Fruit fly (Drosophila melanogaster) whole organism, embryonic: ENCODE measurements around the gene HIP-R.

Experiments used
- Adf1 ChIP-seq: fragments of 200-800 bp; sonication (Bioruptor generic); IDR thresholded peaks from 2 replicates; pipeline ENCODE4 v1.3.6; 2022; ENCODE audit warnings: missing biosample characterization, missing genetic modification characterization
- CG10321 ChIP-seq: fragments of 200-800 bp; sonication (Bioruptor generic); IDR thresholded peaks from 2 replicates; pipeline ENCODE4 v1.3.6; 2022; ENCODE audit warnings: missing biosample characterization, missing genetic modification characterization
- CG11085 ChIP-seq: fragments of 200-800 bp; sonication (Bioruptor generic); IDR thresholded peaks from 2 replicates; pipeline ENCODE4 v1.3.6; 2022; ENCODE audit warnings: missing biosample characterization, missing genetic modification characterization
- CG12155 ChIP-seq: fragments of 200-800 bp; sonication (Bioruptor generic); optimal IDR thresholded peaks from 3 replicates; lab custom pipeline; 2016; ENCODE audit warnings: missing biosample characterization, missing genetic modification characterization
- CG1832 ChIP-seq: fragments of 200-800 bp; sonication (Bioruptor generic); optimal IDR thresholded peaks from 2 replicates; lab custom pipeline; 2017; ENCODE audit warnings: missing biosample characterization, mild to moderate bottlenecking, missing genetic modification characterization, inconsistent platforms
- CG18764 ChIP-seq: fragments of 200-800 bp; sonication (Bioruptor generic); optimal IDR thresholded peaks from 3 replicates; lab custom pipeline; 2016; ENCODE audit warnings: missing biosample characterization, missing genetic modification characterization
- CG2120 ChIP-seq: fragments of 200-800 bp; sonication (Bioruptor generic); optimal IDR thresholded peaks from 3 replicates; lab custom pipeline; 2016; ENCODE audit warnings: missing biosample characterization, missing genetic modification characterization
- CG2202 ChIP-seq: fragments of 200-800 bp; sonication (Bioruptor generic); optimal IDR thresholded peaks from 2 replicates; lab custom pipeline; 2018; ENCODE audit warnings: missing biosample characterization, mild to moderate bottlenecking, missing genetic modification characterization
- CG3065 ChIP-seq: fragments of 200-800 bp; sonication (Bioruptor generic); optimal IDR thresholded peaks from 2 replicates; lab custom pipeline; 2016; ENCODE audit warnings: missing biosample characterization, missing genetic modification characterization
- CG32532 ChIP-seq: fragments of 200-800 bp; sonication (Bioruptor generic); IDR thresholded peaks from 2 replicates; pipeline ENCODE4 v1.3.6; 2022; ENCODE audit warnings: missing biosample characterization, missing genetic modification characterization
- CG32772 ChIP-seq: fragments of 200-800 bp; sonication (Bioruptor generic); IDR thresholded peaks from 2 replicates; pipeline ENCODE4 v1.3.6; 2022; ENCODE audit warnings: missing biosample characterization, missing genetic modification characterization
- CG3281 ChIP-seq: fragments of 200-800 bp; sonication (Bioruptor generic); optimal IDR thresholded peaks from 3 replicates; lab custom pipeline; 2017; ENCODE audit warnings: missing biosample characterization, mild to moderate bottlenecking, missing genetic modification characterization
- CG33213 ChIP-seq: fragments of 200-800 bp; sonication (Bioruptor generic); optimal IDR thresholded peaks from 3 replicates; lab custom pipeline; 2016; ENCODE audit warnings: missing biosample characterization, missing genetic modification characterization
- CG3407 ChIP-seq: fragments of 200-800 bp; sonication (Bioruptor generic); optimal IDR thresholded peaks from 2 replicates; lab custom pipeline; 2018; ENCODE audit warnings: missing biosample characterization, mild to moderate bottlenecking, missing genetic modification characterization
- CG5180 ChIP-seq: fragments of 200-800 bp; sonication (Bioruptor generic); optimal IDR thresholded peaks from 3 replicates; lab custom pipeline; 2017; ENCODE audit warnings: missing biosample characterization, missing genetic modification characterization, mild to moderate bottlenecking, moderate library complexity, missing genetic modification reagents
- CG6765 ChIP-seq: fragments of 200-800 bp; sonication (Bioruptor generic); optimal IDR thresholded peaks from 3 replicates; lab custom pipeline; 2017; ENCODE audit warnings: missing biosample characterization, mild to moderate bottlenecking, missing genetic modification characterization
- CG8478 ChIP-seq: fragments of >200 bp; optimal IDR thresholded peaks from 2 replicates; lab custom pipeline; 2018
- CG9797 ChIP-seq: fragments of 200-800 bp; sonication (Bioruptor generic); optimal IDR thresholded peaks from 3 replicates; lab custom pipeline; 2018; ENCODE audit warnings: missing biosample characterization, mild to moderate bottlenecking, missing genetic modification characterization
- Camta ChIP-seq: fragments of 200-800 bp; sonication (Bioruptor generic); optimal IDR thresholded peaks from 2 replicates; lab custom pipeline; 2016; ENCODE audit warnings: missing biosample characterization, missing genetic modification characterization
- Doc3 ChIP-seq: fragments of 200-800 bp; sonication (Bioruptor generic); IDR thresholded peaks from 3 replicates; pipeline ENCODE4 v1.3.6; 2022; ENCODE audit warnings: missing biosample characterization, missing genetic modification characterization; ENCODE audit not compliant: partially characterized antibody
- Eip74EF ChIP-seq, 2 experiments: fragments of 200-800 bp in 1 of 2; fragments of >200 bp in 1 of 2; sonication (Bioruptor generic) in 1 of 2; optimal IDR thresholded peaks; 2 replicates each; lab custom pipeline; 2017 to 2019; ENCODE audit warnings: missing biosample characterization in 2 of 2, missing genetic modification characterization in 2 of 2, mild to moderate bottlenecking in 1 of 2, moderate library complexity in 1 of 2
- MESR4 ChIP-seq: fragments of 200-800 bp; sonication (Bioruptor generic); optimal IDR thresholded peaks from 2 replicates; lab custom pipeline; 2018; ENCODE audit warnings: missing biosample characterization, mild to moderate bottlenecking, missing genetic modification characterization, moderate library complexity
- NC2β ChIP-seq: fragments of 200-800 bp; sonication (Bioruptor generic); optimal IDR thresholded peaks from 2 replicates; lab custom pipeline; 2016; ENCODE audit warnings: missing biosample characterization, missing genetic modification characterization
- Neu2 ChIP-seq: fragments of 200-800 bp; sonication (Bioruptor generic); optimal IDR thresholded peaks from 3 replicates; lab custom pipeline; 2016; ENCODE audit warnings: missing biosample characterization, missing genetic modification characterization, borderline replicate concordance
- Ptx1 ChIP-seq: fragments of 200-800 bp; sonication (Bioruptor generic); IDR thresholded peaks from 2 replicates; pipeline ENCODE4 v1.3.6; 2022; ENCODE audit warnings: missing biosample characterization, missing genetic modification characterization
- Scr ChIP-seq: fragments of 200-800 bp; sonication (Bioruptor generic); IDR thresholded peaks from 2 replicates; pipeline ENCODE4 v1.3.6; 2022; ENCODE audit warnings: missing biosample characterization, missing genetic modification characterization; ENCODE audit not compliant: partially characterized antibody
- Spps ChIP-seq: fragments of 200-800 bp; sonication (Bioruptor generic); optimal IDR thresholded peaks from 2 replicates; lab custom pipeline; 2018; ENCODE audit warnings: missing biosample characterization, mild to moderate bottlenecking, missing genetic modification characterization
- YL-1 ChIP-seq: fragments of 200-800 bp; sonication (Bioruptor generic); optimal IDR thresholded peaks from 3 replicates; lab custom pipeline; 2017; ENCODE audit warnings: missing biosample characterization, mild to moderate bottlenecking, missing genetic modification characterization
- bcd ChIP-seq: fragments of 200-800 bp; sonication (Bioruptor generic); optimal IDR thresholded peaks from 2 replicates; lab custom pipeline; 2017; ENCODE audit warnings: missing biosample characterization, mild to moderate bottlenecking, missing genetic modification characterization
- ewg ChIP-seq: fragments of 200-800 bp; sonication (Bioruptor generic); optimal IDR thresholded peaks from 3 replicates; lab custom pipeline; 2017; ENCODE audit warnings: mild to moderate bottlenecking, missing biosample characterization, missing genetic modification reagents, missing genetic modification characterization
- fd102C ChIP-seq: fragments of 200-800 bp; sonication (Bioruptor generic); optimal IDR thresholded peaks from 2 replicates; lab custom pipeline; 2018; ENCODE audit warnings: missing biosample characterization, mild to moderate bottlenecking, missing genetic modification characterization, moderate library complexity
- gcm2 ChIP-seq: fragments of 200-800 bp; sonication (Bioruptor generic); optimal IDR thresholded peaks from 2 replicates; lab custom pipeline; 2016; ENCODE audit warnings: missing biosample characterization, missing genetic modification characterization
- gsb ChIP-seq: fragments of 200-800 bp; sonication (Bioruptor generic); IDR thresholded peaks from 2 replicates; pipeline ENCODE4 v1.3.6; 2022; ENCODE audit warnings: missing biosample characterization, missing genetic modification characterization
- h ChIP-seq: fragments of >200 bp; optimal IDR thresholded peaks from 2 replicates; lab custom pipeline; 2017
- hth ChIP-seq: fragments of >200 bp; optimal IDR thresholded peaks from 2 replicates; lab custom pipeline; 2017; ENCODE audit warnings: inconsistent platforms
- insv ChIP-seq, 2 experiments: fragments of 200-800 bp; sonication (Bioruptor generic); optimal IDR thresholded peaks; 3 replicates each; lab custom pipeline; 2016 to 2018; ENCODE audit warnings: missing biosample characterization in 2 of 2, missing genetic modification characterization in 2 of 2
- klu ChIP-seq: fragments of 200-800 bp; sonication (Bioruptor generic); IDR thresholded peaks from 2 replicates; pipeline ENCODE4 v1.3.6; 2022; ENCODE audit warnings: missing biosample characterization, missing genetic modification characterization
- lov ChIP-seq, 2 experiments: fragments of 200-800 bp in 1 of 2; fragments of >200 bp in 1 of 2; sonication (Bioruptor generic) in 1 of 2; IDR thresholded peaks in 1 of 2; optimal IDR thresholded peaks in 1 of 2; 2 replicates in 1 of 2; 3 replicates in 1 of 2; pipeline versions ENCODE4 v1.3.6 to Lab custom; 2017 to 2022; ENCODE audit warnings: missing biosample characterization in 1 of 2, missing genetic modification characterization in 1 of 2
- luna ChIP-seq: fragments of 200-800 bp; sonication (Bioruptor generic); optimal IDR thresholded peaks from 2 replicates; lab custom pipeline; 2016; ENCODE audit warnings: missing biosample characterization, missing genetic modification characterization
- pros ChIP-seq: fragments of 200-800 bp; sonication (Bioruptor generic); optimal IDR thresholded peaks from 3 replicates; lab custom pipeline; 2019; ENCODE audit warnings: missing biosample characterization, mild to moderate bottlenecking, missing genetic modification characterization, moderate library complexity
- schlank ChIP-seq: fragments of 200-800 bp; sonication (Bioruptor generic); optimal IDR thresholded peaks from 2 replicates; lab custom pipeline; 2018; ENCODE audit warnings: missing biosample characterization, mild to moderate bottlenecking, missing genetic modification characterization

The HIP-R gene

DNA sequence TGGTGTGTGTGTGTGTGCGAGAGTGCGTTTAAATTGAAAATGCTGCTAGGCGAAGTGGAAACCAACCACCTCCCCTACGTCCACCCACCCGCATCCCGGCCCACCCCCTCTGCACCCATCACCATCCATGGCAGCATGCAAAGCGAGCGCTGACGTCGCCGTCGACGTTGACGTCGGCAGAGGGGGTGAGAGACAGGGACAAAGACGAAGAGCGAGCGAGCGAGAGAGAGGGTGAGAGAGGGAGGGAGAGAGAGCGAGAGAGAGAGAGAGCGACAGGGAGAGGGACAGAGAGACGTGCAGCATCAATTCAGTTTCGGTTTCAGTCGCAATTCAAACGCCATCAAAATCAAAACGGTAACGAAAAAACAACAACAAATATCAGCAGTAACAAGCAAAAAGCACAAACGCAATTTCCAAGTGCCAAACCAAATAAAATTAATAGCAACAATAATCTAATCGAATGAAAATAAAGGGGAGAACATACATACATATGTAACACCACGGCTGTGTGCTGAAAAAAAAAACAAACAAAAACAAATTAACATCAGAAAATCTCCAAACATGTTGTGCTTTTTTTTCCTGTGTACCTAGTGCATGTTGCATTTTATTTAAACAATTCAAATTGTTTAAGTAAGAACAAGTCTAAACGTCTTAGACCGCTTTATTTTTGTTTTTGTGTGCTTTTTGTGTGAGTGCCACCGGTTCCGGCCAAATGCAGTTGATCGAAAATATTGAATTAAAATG lies 40.9 kb upstream of the HIP-R start (continued):
- TF ChIP-seq bcd (no peak), NC2β (GFP tag; lab: Kevin White, UChicago) (no peak), Camta (no peak), ewg (no peak), CG32532 (GFP tag; lab: Robert Waterston, UW) (peak; percentile 60; the same call in 1 of the 2 replicates), Adf1 (GFP tag; lab: Robert Waterston, UW) (peak; percentile 99), Spps (tag; lab: Kevin White, UChicago) (no peak), CG18764 (GFP tag; lab: Kevin White, UChicago) (no peak), MESR4 (GFP tag; lab: Kevin White, UChicago) (no peak), Neu2 (GFP tag; lab: Kevin White, UChicago) (no peak), pros (peak; percentile 56), h (lab: Kevin White, UChicago) (no peak), CG10321 (peak; percentile 36; the same call in 1 of the 2 replicates), CG8478 (lab: Kevin White, UChicago) (peak; percentile 30), CG2120 (GFP tag; lab: Kevin White, UChicago) (no peak), CG3407 (GFP tag; lab: Kevin White, UChicago) (no peak), gsb (GFP tag; lab: Robert Waterston, UW) (no peak), CG9797 (no peak), Doc3 (no peak), CG12155 (GFP tag; lab: Kevin White, UChicago) (no peak), YL-1 (GFP tag; lab: Kevin White, UChicago) (no peak), klu (no peak), CG32772 (no peak), schlank (tag; lab: Kevin White, UChicago) (no peak), hth (lab: Kevin White, UChicago) (no peak), gcm2 (GFP tag; lab: Kevin White, UChicago) (no peak), CG33213 (GFP tag; lab: Kevin White, UChicago) (no peak), lov (optimal IDR thresholded peaks at IDR 0.05; lab: Kevin White, UChicago) (no peak), lov (GFP tag; IDR thresholded peaks at IDR 0.05; lab: Robert Waterston, UW) (no peak), CG11085 (GFP tag; lab: Robert Waterston, UW) (no peak), insv (GFP tag; optimal IDR thresholded peaks at IDR 0.05; lab: Kevin White, UChicago) (no peak), CG3281 (GFP tag; lab: Kevin White, UChicago) (no peak), CG3065 (GFP tag; lab: Kevin White, UChicago) (no peak), Scr (peak; percentile 35; the same call in 1 of the 2 replicates), CG1832 (peak; percentile 94), CG5180 (GFP tag; lab: Kevin White, UChicago) (peak; percentile 90), Ptx1 (GFP tag; lab: Robert Waterston, UW) (no peak), CG6765 (no peak), fd102C (GFP tag; lab: Kevin White, UChicago) (no peak), CG2202 (no peak), luna (GFP tag; lab: Kevin White, UChicago) (no peak), Eip74EF (GFP tag; optimal IDR thresholded peaks at IDR 0.05; lab: Kevin White, UChicago) (no peak)
